Fruit fly (Drosophila melanogaster): ENCODE measurements around the gene GlcAT-S.

DNA sequence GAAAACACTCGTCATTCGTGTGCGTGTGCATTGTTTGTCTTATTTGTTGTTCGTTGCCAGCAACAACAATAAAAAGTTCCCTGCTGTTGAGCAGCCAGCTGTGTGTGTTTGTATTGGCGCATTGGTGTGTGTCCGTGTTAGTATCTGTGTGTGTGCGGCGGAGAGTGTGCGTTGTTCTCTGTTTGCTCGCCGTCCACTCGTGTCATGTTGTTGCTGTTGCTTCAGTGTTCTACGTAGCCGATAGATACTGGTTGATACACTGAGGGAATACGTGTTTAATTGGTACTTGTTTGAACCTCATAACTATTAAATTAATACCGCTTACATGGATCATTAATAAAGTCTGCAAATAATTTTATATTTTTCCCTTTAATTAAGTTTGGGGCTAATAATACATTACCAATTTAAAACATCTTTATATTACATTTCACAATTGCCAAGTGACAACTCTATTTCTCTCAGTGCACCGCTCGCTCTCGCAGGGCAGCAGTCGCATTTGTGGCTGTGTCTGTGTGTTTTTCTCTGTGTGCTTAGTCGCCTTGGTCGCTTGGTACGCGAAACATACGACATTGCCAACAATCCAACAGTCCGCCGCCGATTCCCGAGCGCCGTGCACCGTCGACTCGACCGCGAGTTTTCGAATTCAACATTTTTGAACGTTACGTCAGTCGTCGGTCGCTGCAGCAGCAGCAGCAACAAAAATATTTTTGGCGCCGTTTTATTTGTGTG is 47.7 kb upstream of the GlcAT-S start, which contains the start of gene brwl:
- peak; percentile 97 for TF ChIP-seq CG12071 (GFP tag; optimal IDR thresholded peaks at IDR 0.05)
- peak; percentile 99 for TF ChIP-seq CG12942 (GFP tag; optimal IDR thresholded peaks at IDR 0.05)
- peak; percentile 85 for TF ChIP-seq HLHmδ (GFP tag; optimal IDR thresholded peaks at IDR 0.05)
- peak; percentile 95 for TF ChIP-seq sima (GFP tag; optimal IDR thresholded peaks at IDR 0.05)
- peak; percentile 93 for TF ChIP-seq CG43689 (GFP tag; IDR thresholded peaks at IDR 0.05)
- TF ChIP-seq her (GFP tag; optimal IDR thresholded peaks at IDR 0.05): peak; percentile 93
- peak; percentile 99 for TF ChIP-seq Ssrp (tag; optimal IDR thresholded peaks at IDR 0.05)
- peak; percentile 98 for TF ChIP-seq Vsx1 (GFP tag; optimal IDR thresholded peaks at IDR 0.05)
- 0 out of 3 replicates have a peak, but pooled peaks have one; percentile 29 for TF ChIP-seq knrl (GFP tag; IDR thresholded peaks at IDR 0.05; ENCODE audit: partially characterized antibody)
- peak; percentile 97 for TF ChIP-seq Lhr (GFP tag; optimal IDR thresholded peaks at IDR 0.05)
- TF ChIP-seq sd (tag; optimal IDR thresholded peaks at IDR 0.05): peak; percentile 95
- TF ChIP-seq psq (GFP tag; optimal IDR thresholded peaks at IDR 0.05): peak; percentile 93
- peak; percentile 98 for TF ChIP-seq wor (GFP tag; IDR thresholded peaks at IDR 0.05)

All from whole organism, embryonic.